Fruit fly (Drosophila melanogaster) whole organism, embryonic: ENCODE data around the gene Mocs2A.

Experiments
- Aef1 ChIP-seq: fragments of 200-800 bp; sonication (Bioruptor generic); IDR thresholded peaks from 3 replicates; pipeline ENCODE4 v1.3.6; 2022; ENCODE audit warnings: missing biosample characterization, missing genetic modification characterization
- Atf-2 ChIP-seq: fragments of 200-800 bp; sonication (Bioruptor generic); optimal IDR thresholded peaks from 2 replicates; lab custom pipeline; 2016; ENCODE audit warnings: missing biosample characterization, missing genetic modification characterization
- BtbVII ChIP-seq: fragments of 200-800 bp; sonication (Bioruptor generic); optimal IDR thresholded peaks from 3 replicates; lab custom pipeline; 2017; ENCODE audit warnings: missing biosample characterization, mild to moderate bottlenecking, missing genetic modification characterization
- CG10543 ChIP-seq: fragments of 200-800 bp; sonication (Bioruptor generic); optimal IDR thresholded peaks from 3 replicates; lab custom pipeline; 2017; ENCODE audit warnings: missing biosample characterization, mild to moderate bottlenecking, missing genetic modification characterization, moderate library complexity
- CG10959 ChIP-seq: fragments of 200-800 bp; sonication (Bioruptor generic); IDR thresholded peaks from 2 replicates; pipeline ENCODE4 v1.3.6; 2022; ENCODE audit warnings: missing biosample characterization, missing genetic modification characterization
- CG11456 ChIP-seq: fragments of 200-800 bp; sonication (Bioruptor generic); IDR thresholded peaks from 3 replicates; pipeline ENCODE4 v1.3.6; 2022; ENCODE audit warnings: missing biosample characterization, missing genetic modification characterization
- CG11560 ChIP-seq: fragments of 200-800 bp; sonication (Bioruptor generic); IDR thresholded peaks from 3 replicates; pipeline ENCODE4 v1.3.6; 2022; ENCODE audit warnings: missing biosample characterization, missing genetic modification characterization
- CG11696 ChIP-seq: fragments of 200-800 bp; sonication (Bioruptor generic); IDR thresholded peaks from 2 replicates; pipeline ENCODE4 v1.3.6; 2022; ENCODE audit warnings: missing biosample characterization, missing genetic modification characterization
- CG17361 ChIP-seq: fragments of 200-800 bp; sonication (Bioruptor generic); IDR thresholded peaks from 3 replicates; pipeline ENCODE4 v1.3.6; 2022; ENCODE audit warnings: missing biosample characterization, missing genetic modification characterization
- CG17912 ChIP-seq: fragments of 200-800 bp; sonication (Bioruptor generic); optimal IDR thresholded peaks from 2 replicates; lab custom pipeline; 2018; ENCODE audit warnings: missing biosample characterization, mild to moderate bottlenecking, missing genetic modification characterization
- CG31365 ChIP-seq: fragments of 200-800 bp; sonication (Bioruptor generic); optimal IDR thresholded peaks from 2 replicates; lab custom pipeline; 2018; ENCODE audit warnings: missing biosample characterization, mild to moderate bottlenecking, missing genetic modification characterization
- CG31388 ChIP-seq: fragments of 200-800 bp; sonication (Bioruptor generic); optimal IDR thresholded peaks from 2 replicates; lab custom pipeline; 2016; ENCODE audit warnings: missing biosample characterization, missing genetic modification characterization
- CG3163 ChIP-seq: fragments of 200-800 bp; sonication (Bioruptor generic); optimal IDR thresholded peaks from 3 replicates; lab custom pipeline; 2016; ENCODE audit warnings: missing biosample characterization, missing genetic modification characterization
- CG32772 ChIP-seq: fragments of 200-800 bp; sonication (Bioruptor generic); IDR thresholded peaks from 2 replicates; pipeline ENCODE4 v1.3.6; 2022; ENCODE audit warnings: missing biosample characterization, missing genetic modification characterization
- CG33213 ChIP-seq: fragments of 200-800 bp; sonication (Bioruptor generic); optimal IDR thresholded peaks from 3 replicates; lab custom pipeline; 2016; ENCODE audit warnings: missing biosample characterization, missing genetic modification characterization
- CG4424 ChIP-seq: fragments of 200-800 bp; sonication (Bioruptor generic); optimal IDR thresholded peaks from 3 replicates; lab custom pipeline; 2016; ENCODE audit warnings: missing biosample characterization, missing genetic modification characterization
- CG4820 ChIP-seq: fragments of 200-800 bp; sonication (Bioruptor generic); optimal IDR thresholded peaks from 3 replicates; lab custom pipeline; 2016; ENCODE audit warnings: missing biosample characterization, missing genetic modification characterization
- CG6689 ChIP-seq: fragments of 200-800 bp; sonication (Bioruptor generic); IDR thresholded peaks from 2 replicates; pipeline ENCODE4 v1.3.6; 2022; ENCODE audit warnings: missing biosample characterization, missing genetic modification characterization
- CG8944 ChIP-seq: fragments of 200-800 bp; sonication (Bioruptor generic); optimal IDR thresholded peaks from 3 replicates; lab custom pipeline; 2016; ENCODE audit warnings: missing biosample characterization, missing genetic modification characterization
- CG9437 ChIP-seq: fragments of 200-800 bp; sonication (Bioruptor generic); optimal IDR thresholded peaks from 2 replicates; lab custom pipeline; 2018; ENCODE audit warnings: missing biosample characterization, mild to moderate bottlenecking, missing genetic modification characterization
- CG9817 ChIP-seq: fragments of 200-800 bp; sonication (Bioruptor generic); optimal IDR thresholded peaks from 2 replicates; lab custom pipeline; 2018; ENCODE audit warnings: missing biosample characterization, mild to moderate bottlenecking, missing genetic modification characterization, moderate library complexity
- CrebB ChIP-seq: fragments of 200-800 bp; sonication (Bioruptor generic); optimal IDR thresholded peaks from 3 replicates; lab custom pipeline; 2018; ENCODE audit warnings: missing biosample characterization, mild to moderate bottlenecking, missing genetic modification characterization
- Dek ChIP-seq: fragments of 200-800 bp; sonication (Bioruptor generic); optimal IDR thresholded peaks from 3 replicates; lab custom pipeline; 2019; ENCODE audit warnings: missing biosample characterization, mild to moderate bottlenecking, missing genetic modification characterization, moderate library complexity
- E2f1 ChIP-seq: fragments of 200-800 bp; sonication (Bioruptor generic); IDR thresholded peaks from 2 replicates; pipeline ENCODE4 v1.3.6; 2022; ENCODE audit warnings: missing biosample characterization, missing genetic modification characterization
- HLH3B ChIP-seq: fragments of 200-800 bp; sonication (Bioruptor generic); IDR thresholded peaks from 2 replicates; pipeline ENCODE4 v1.3.6; 2022; ENCODE audit warnings: missing biosample characterization, missing genetic modification characterization
- Hsf ChIP-seq: fragments of 200-800 bp; sonication (Bioruptor generic); optimal IDR thresholded peaks from 3 replicates; lab custom pipeline; 2016; ENCODE audit warnings: missing biosample characterization, missing genetic modification characterization
- MBD-R2 ChIP-seq: fragments of 200-800 bp; sonication (Bioruptor generic); IDR thresholded peaks from 2 replicates; pipeline ENCODE4 v1.3.6; 2022; ENCODE audit warnings: missing biosample characterization, missing genetic modification characterization
- Meics ChIP-seq: fragments of 200-800 bp; sonication (Bioruptor generic); optimal IDR thresholded peaks from 2 replicates; lab custom pipeline; 2017; ENCODE audit warnings: missing biosample characterization, mild to moderate bottlenecking, missing genetic modification characterization
- Mes4 ChIP-seq: fragments of 200-800 bp; sonication (Bioruptor generic); optimal IDR thresholded peaks from 2 replicates; lab custom pipeline; 2016; ENCODE audit warnings: missing biosample characterization, missing genetic modification characterization
- Mrtf ChIP-seq: fragments of 200-800 bp; sonication (Bioruptor generic); IDR thresholded peaks from 3 replicates; pipeline ENCODE4 v1.3.6; 2022; ENCODE audit warnings: missing biosample characterization, missing genetic modification characterization
- Nf-YB ChIP-seq: fragments of 200-800 bp; sonication (Bioruptor generic); optimal IDR thresholded peaks from 3 replicates; lab custom pipeline; 2019; ENCODE audit warnings: missing biosample characterization, mild to moderate bottlenecking, missing genetic modification characterization, moderate library complexity
- Nf-YC ChIP-seq: fragments of 200-800 bp; optimal IDR thresholded peaks from 3 replicates; lab custom pipeline; 2019; ENCODE audit warnings: missing biosample characterization, mild to moderate bottlenecking, missing genetic modification characterization, moderate library complexity
- Poxn ChIP-seq: fragments of 200-800 bp; sonication (Bioruptor generic); IDR thresholded peaks from 2 replicates; pipeline ENCODE4 v1.3.6; 2022; ENCODE audit warnings: missing biosample characterization, missing genetic modification characterization
- Rfx ChIP-seq: fragments of 200-800 bp; sonication (Bioruptor generic); IDR thresholded peaks from 2 replicates; pipeline ENCODE4 v1.3.6; 2022; ENCODE audit warnings: missing biosample characterization, missing genetic modification characterization
- Rx ChIP-seq: fragments of 200-800 bp; sonication (Bioruptor generic); IDR thresholded peaks from 2 replicates; pipeline ENCODE4 v1.3.6; 2022; ENCODE audit warnings: missing biosample characterization, missing genetic modification characterization
- Sin3A ChIP-seq: fragments of >200 bp; optimal IDR thresholded peaks from 2 replicates; lab custom pipeline; 2018
- Spps ChIP-seq: fragments of 200-800 bp; sonication (Bioruptor generic); optimal IDR thresholded peaks from 2 replicates; lab custom pipeline; 2018; ENCODE audit warnings: missing biosample characterization, mild to moderate bottlenecking, missing genetic modification characterization
- ara ChIP-seq: fragments of 200-800 bp; sonication (Bioruptor generic); IDR thresholded peaks from 2 replicates; pipeline ENCODE4 v1.3.6; 2022; ENCODE audit warnings: missing biosample characterization, missing genetic modification characterization
- chm ChIP-seq: fragments of 200-800 bp; sonication (Bioruptor generic); IDR thresholded peaks from 2 replicates; pipeline ENCODE4 v1.3.6; 2022; ENCODE audit warnings: missing biosample characterization, missing genetic modification characterization
- corto ChIP-seq: fragments of 200-800 bp; sonication (Bioruptor generic); optimal IDR thresholded peaks from 2 replicates; lab custom pipeline; 2016; ENCODE audit warnings: missing biosample characterization, mild to moderate bottlenecking, missing genetic modification characterization, moderate library complexity
- danr ChIP-seq: fragments of 200-800 bp; sonication (Bioruptor generic); IDR thresholded peaks from 2 replicates; pipeline ENCODE4 v1.3.6; 2022; ENCODE audit warnings: missing biosample characterization, missing genetic modification characterization
- dati ChIP-seq: fragments of 200-800 bp; sonication (Bioruptor generic); IDR thresholded peaks from 2 replicates; pipeline ENCODE4 v1.3.6; 2022; ENCODE audit warnings: missing biosample characterization, missing genetic modification characterization
- dm ChIP-seq: fragments of 200-800 bp; sonication (Bioruptor generic); optimal IDR thresholded peaks from 3 replicates; lab custom pipeline; 2016; ENCODE audit warnings: missing biosample characterization, missing genetic modification characterization
- exex ChIP-seq: fragments of 200-800 bp; sonication (Bioruptor generic); optimal IDR thresholded peaks from 4 replicates; lab custom pipeline; 2018; ENCODE audit warnings: missing biosample characterization, mild to moderate bottlenecking, missing genetic modification characterization, moderate library complexity
- h ChIP-seq: fragments of >200 bp; optimal IDR thresholded peaks from 2 replicates; lab custom pipeline; 2017
- lbe ChIP-seq: fragments of 200-800 bp; sonication (Bioruptor generic); optimal IDR thresholded peaks from 2 replicates; lab custom pipeline; 2016; ENCODE audit warnings: missing biosample characterization, mild to moderate bottlenecking, missing genetic modification characterization
- nerfin-2 ChIP-seq: fragments of 200-800 bp; sonication (Bioruptor generic); IDR thresholded peaks from 2 replicates; pipeline ENCODE4 v1.3.6; 2022; ENCODE audit warnings: missing biosample characterization, missing genetic modification characterization; ENCODE audit not compliant: partially characterized antibody
- seq ChIP-seq: fragments of 200-800 bp; sonication (Bioruptor generic); IDR thresholded peaks from 2 replicates; pipeline ENCODE4 v1.3.6; 2022; ENCODE audit warnings: missing biosample characterization, missing genetic modification characterization
- sisA ChIP-seq: fragments of 200-800 bp; sonication (Bioruptor generic); IDR thresholded peaks from 2 replicates; pipeline ENCODE4 v1.3.6; 2022; ENCODE audit warnings: missing biosample characterization, missing genetic modification characterization
- tgo ChIP-seq: fragments of 200-800 bp; sonication (Bioruptor generic); IDR thresholded peaks from 3 replicates; pipeline ENCODE4 v1.3.6; 2022; ENCODE audit warnings: missing biosample characterization, missing genetic modification characterization
- tx ChIP-seq: fragments of 200-800 bp; sonication (Bioruptor generic); optimal IDR thresholded peaks from 2 replicates; lab custom pipeline; 2016; ENCODE audit warnings: missing biosample characterization, missing genetic modification characterization
- unpg ChIP-seq: fragments of 200-800 bp; sonication (Bioruptor generic); optimal IDR thresholded peaks from 3 replicates; lab custom pipeline; 2018; ENCODE audit warnings: missing biosample characterization, mild to moderate bottlenecking, missing genetic modification characterization, moderate library complexity

Gene Mocs2A

DNA sequence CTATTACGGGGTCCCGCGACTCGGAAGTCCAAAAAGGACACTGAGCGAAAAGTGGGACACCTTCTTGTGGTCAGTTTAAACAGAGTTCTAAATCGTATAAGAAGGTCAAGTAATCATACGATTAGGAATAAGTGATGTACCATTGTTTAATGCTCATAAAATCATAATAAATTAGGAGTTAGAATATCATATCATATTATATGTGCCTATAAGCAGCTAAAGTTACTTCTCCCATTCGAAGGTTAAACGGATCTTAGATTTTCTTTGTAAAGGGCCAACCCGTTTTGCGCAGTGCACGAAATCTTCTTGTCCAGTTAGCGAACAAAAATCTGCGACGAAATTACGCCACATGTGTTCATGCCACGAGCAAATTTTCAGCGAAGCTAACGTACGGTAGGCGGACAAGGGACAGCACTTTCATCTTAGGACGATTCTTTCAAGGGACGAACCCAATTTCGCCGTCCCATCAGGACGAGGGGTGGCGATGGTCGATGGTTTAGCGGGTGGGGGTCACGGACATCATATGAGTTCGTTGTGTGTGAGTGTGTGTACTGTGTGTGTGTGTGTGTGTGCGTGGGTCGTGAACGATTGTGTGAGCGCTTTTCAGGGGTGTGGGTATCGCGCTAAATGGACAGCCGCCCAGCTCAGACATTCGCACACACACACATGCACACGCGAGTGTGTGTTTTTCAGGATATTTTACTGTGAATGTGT, 41.3 kb upstream of the Mocs2A start (continued):
- TF ChIP-seq ara (GFP tag; lab: Robert Waterston, UW): no peak; the same call in 1 of the 2 replicates
- peak; percentile 44; the same call in 1 of the 3 replicates for TF ChIP-seq tgo (GFP tag; lab: Robert Waterston, UW)
- TF ChIP-seq CG10543: no peak
- no peak for TF ChIP-seq Sin3A
- no peak for TF ChIP-seq MBD-R2 (GFP tag; lab: Robert Waterston, UW)
- TF ChIP-seq chm (GFP tag; lab: Robert Waterston, UW): no peak
- TF ChIP-seq Rfx (GFP tag; lab: Robert Waterston, UW): peak; percentile 36; the same call in 1 of the 2 replicates
- no peak for TF ChIP-seq dati
- no peak for TF ChIP-seq dm (GFP tag; lab: Kevin White, UChicago)
- TF ChIP-seq Meics (GFP tag; lab: Kevin White, UChicago): peak; percentile 73
- peak; percentile 21 for TF ChIP-seq CG4820 (GFP tag; lab: Kevin White, UChicago)
- peak; percentile 41 for TF ChIP-seq BtbVII (GFP tag; lab: Kevin White, UChicago)
- TF ChIP-seq CG31388 (GFP tag; lab: Kevin White, UChicago): no peak
- no peak for TF ChIP-seq nerfin-2 (GFP tag; lab: Robert Waterston, UW)
- TF ChIP-seq corto (GFP tag; lab: Kevin White, UChicago): no peak
- no peak for TF ChIP-seq CG11696 (GFP tag; lab: Robert Waterston, UW)
- TF ChIP-seq seq: no peak
- TF ChIP-seq Poxn (GFP tag; lab: Robert Waterston, UW): no peak
- no peak for TF ChIP-seq Rx
- TF ChIP-seq CrebB (tag; lab: Kevin White, UChicago): no peak
- TF ChIP-seq CG9437: peak; percentile 4
- TF ChIP-seq CG3163 (GFP tag; lab: Kevin White, UChicago): no peak
- TF ChIP-seq sisA (GFP tag; lab: Robert Waterston, UW): peak; percentile 45; the same call in 1 of the 2 replicates
- no peak for TF ChIP-seq CG8944
- TF ChIP-seq Nf-YB: no peak
- TF ChIP-seq tx: no peak
- peak; percentile 73 for TF ChIP-seq CG6689 (GFP tag; lab: Robert Waterston, UW)
- TF ChIP-seq h (lab: Kevin White, UChicago): no peak
- no peak for TF ChIP-seq CG11560 (tag; lab: Robert Waterston, UW)
- TF ChIP-seq unpg (GFP tag; lab: Kevin White, UChicago): peak; percentile 13
- TF ChIP-seq Hsf: peak; percentile 31
- TF ChIP-seq CG4424 (GFP tag; lab: Kevin White, UChicago): peak; percentile 38
- TF ChIP-seq HLH3B (GFP tag; lab: Robert Waterston, UW): no peak
- no peak for TF ChIP-seq CG10959 (GFP tag; lab: Robert Waterston, UW)
- TF ChIP-seq Nf-YC: no peak
- peak; percentile 30 for TF ChIP-seq CG31365 (tag; lab: Kevin White, UChicago)
- peak; percentile 64 for TF ChIP-seq CG17361 (GFP tag; lab: Robert Waterston, UW)
- TF ChIP-seq Spps (tag; lab: Kevin White, UChicago): no peak
- TF ChIP-seq exex (tag; lab: Kevin White, UChicago): no peak
- TF ChIP-seq Atf-2 (GFP tag; lab: Kevin White, UChicago): peak; percentile 19
- peak; percentile 5 for TF ChIP-seq CG9817
- TF ChIP-seq danr (GFP tag; lab: Robert Waterston, UW): peak; percentile 36; the same call in 1 of the 2 replicates
- TF ChIP-seq CG11456: peak; percentile 48; the same call in 1 of the 3 replicates
- no peak for TF ChIP-seq Dek (tag; lab: Kevin White, UChicago)
- no peak for TF ChIP-seq Aef1
- TF ChIP-seq E2f1: peak; percentile 31; the same call in 1 of the 2 replicates
- no peak for TF ChIP-seq Mrtf (GFP tag; lab: Robert Waterston, UW)
- 0 out of 2 replicates have a peak, but pooled peaks have one; percentile 34 for TF ChIP-seq CG32772
- no peak for TF ChIP-seq CG17912 (GFP tag; lab: Kevin White, UChicago)
- no peak for TF ChIP-seq lbe
- no peak for TF ChIP-seq CG33213 (GFP tag; lab: Kevin White, UChicago)
- TF ChIP-seq Mes4 (GFP tag; lab: Kevin White, UChicago): no peak
